Fruit fly (Drosophila melanogaster) whole organism, pupa: ENCODE measurements around the gene CG9184.

Experiments
- CG10348 ChIP-seq: fragments of 200-800 bp; sonication (Bioruptor generic); IDR thresholded peaks from 2 replicates; pipeline ENCODE4 v1.3.6; 2022; ENCODE audit warnings: missing biosample characterization, missing genetic modification characterization
- CG12605 ChIP-seq: fragments of 200-800 bp; sonication (Bioruptor generic); IDR thresholded peaks from 2 replicates; pipeline ENCODE4 v1.3.6; 2022; ENCODE audit warnings: missing biosample characterization, missing genetic modification characterization
- CG13204 ChIP-seq: fragments of 200-800 bp; sonication (Bioruptor generic); optimal IDR thresholded peaks from 2 replicates; lab custom pipeline; 2018; ENCODE audit warnings: missing biosample characterization, mild to moderate bottlenecking, missing genetic modification characterization, moderate library complexity
- CG14655 ChIP-seq: fragments of 200-800 bp; sonication (Bioruptor generic); optimal IDR thresholded peaks from 3 replicates; lab custom pipeline; 2017; ENCODE audit warnings: mild to moderate bottlenecking, missing biosample characterization, missing genetic modification reagents, missing genetic modification characterization
- CG15710 ChIP-seq: fragments of 200-800 bp; sonication (Bioruptor generic); optimal IDR thresholded peaks from 2 replicates; lab custom pipeline; 2018; ENCODE audit warnings: missing biosample characterization, mild to moderate bottlenecking, missing genetic modification characterization, moderate library complexity
- CG17806 ChIP-seq: fragments of 200-800 bp; sonication (Bioruptor generic); optimal IDR thresholded peaks from 2 replicates; lab custom pipeline; 2018; ENCODE audit warnings: missing biosample characterization, mild to moderate bottlenecking, missing genetic modification characterization, moderate library complexity
- CG32121 ChIP-seq: fragments of 200-800 bp; sonication (Bioruptor generic); IDR thresholded peaks from 2 replicates; pipeline ENCODE4 v1.3.6; 2022; ENCODE audit warnings: missing biosample characterization, missing genetic modification characterization
- CG34367 ChIP-seq: fragments of 200-800 bp; sonication (Bioruptor generic); optimal IDR thresholded peaks from 2 replicates; lab custom pipeline; 2018; ENCODE audit warnings: missing biosample characterization, mild to moderate bottlenecking, missing genetic modification characterization
- CG4496 ChIP-seq: fragments of 200-800 bp; sonication (Bioruptor generic); IDR thresholded peaks from 3 replicates; pipeline ENCODE4 v1.3.6; 2022; ENCODE audit warnings: missing biosample characterization, missing genetic modification characterization
- CG8159 ChIP-seq: fragments of 200-800 bp; sonication (Bioruptor generic); optimal IDR thresholded peaks from 3 replicates; lab custom pipeline; 2018; ENCODE audit warnings: missing biosample characterization, mild to moderate bottlenecking, missing genetic modification characterization, moderate library complexity
- CG8301 ChIP-seq: fragments of 200-800 bp; sonication (Bioruptor generic); optimal IDR thresholded peaks from 2 replicates; lab custom pipeline; 2018; ENCODE audit warnings: missing biosample characterization, mild to moderate bottlenecking, missing genetic modification characterization
- CG9948 ChIP-seq: fragments of 200-800 bp; sonication (Bioruptor generic); optimal IDR thresholded peaks from 2 replicates; lab custom pipeline; 2018; ENCODE audit warnings: missing biosample characterization, mild to moderate bottlenecking, missing genetic modification characterization, moderate library complexity
- D1 ChIP-seq: fragments of 200-800 bp; sonication (Bioruptor generic); optimal IDR thresholded peaks from 2 replicates; lab custom pipeline; 2018; ENCODE audit warnings: missing biosample characterization, mild to moderate bottlenecking, missing genetic modification characterization, moderate library complexity
- EcR ChIP-seq: fragments of 200-800 bp; sonication (Bioruptor generic); optimal IDR thresholded peaks from 3 replicates; lab custom pipeline; 2019; ENCODE audit warnings: missing biosample characterization, missing genetic modification characterization, mild to moderate bottlenecking, moderate library complexity, missing genetic modification reagents
- Ets98B ChIP-seq: fragments of 200-800 bp; sonication (Bioruptor generic); IDR thresholded peaks from 2 replicates; pipeline ENCODE4 v1.3.6; 2022; ENCODE audit warnings: missing biosample characterization, missing genetic modification characterization
- Pif1A ChIP-seq: fragments of 200-800 bp; sonication (Bioruptor generic); optimal IDR thresholded peaks from 3 replicates; lab custom pipeline; 2016; ENCODE audit warnings: missing biosample characterization, missing genetic modification characterization
- Pif1B ChIP-seq: fragments of 200-800 bp; sonication (Bioruptor generic); optimal IDR thresholded peaks from 3 replicates; lab custom pipeline; 2016; ENCODE audit warnings: missing biosample characterization, missing genetic modification characterization
- Snoo ChIP-seq: fragments of 200-800 bp; sonication (Bioruptor generic); optimal IDR thresholded peaks from 3 replicates; lab custom pipeline; 2017; ENCODE audit warnings: missing biosample characterization, mild to moderate bottlenecking, missing genetic modification characterization, inconsistent platforms
- fd96Ca ChIP-seq: fragments of 200-800 bp; sonication (Bioruptor generic); IDR thresholded peaks from 3 replicates; pipeline ENCODE4 v1.3.6; 2022; ENCODE audit warnings: missing biosample characterization, missing genetic modification characterization
- gl ChIP-seq: fragments of 200-800 bp; sonication (Bioruptor generic); optimal IDR thresholded peaks from 2 replicates; lab custom pipeline; 2018; ENCODE audit warnings: missing biosample characterization, mild to moderate bottlenecking, missing genetic modification characterization
- rn ChIP-seq: fragments of 200-800 bp; sonication (Bioruptor generic); IDR thresholded peaks from 2 replicates; pipeline ENCODE4 v1.3.6; 2022; ENCODE audit warnings: missing biosample characterization, missing genetic modification characterization

CG9184 gene

DNA sequence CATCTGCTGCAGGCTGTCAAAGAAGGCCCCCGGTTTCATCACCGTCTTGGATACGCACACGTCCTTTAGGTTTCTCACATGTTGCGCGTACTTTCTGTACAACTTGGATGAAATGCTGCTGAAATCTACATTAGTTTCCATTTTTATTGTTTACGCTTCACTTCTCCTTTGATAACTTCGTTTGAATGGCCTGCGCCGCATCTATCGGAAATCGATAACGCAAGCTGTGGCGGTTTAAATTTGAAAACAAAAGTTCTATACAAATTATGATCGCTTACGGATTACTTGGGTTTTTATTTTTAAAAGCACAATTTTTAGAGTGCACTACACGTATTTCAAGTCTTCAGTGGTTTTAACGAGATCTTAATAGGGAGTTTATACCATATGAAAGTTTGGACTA lies 10.4 kb upstream of the CG9184 start, which contains the start of gene msd5:
TSS of gene msd5 (minus strand) at position 174 of the 400 bp plus-strand sequence.
- TF ChIP-seq D1 (tag; lab: Kevin White, UChicago) (no peak), Pif1B (GFP tag; lab: Kevin White, UChicago) (no peak), CG32121 (GFP tag; lab: Robert Waterston, UW) (no peak), CG13204 (no peak), Ets98B (no peak), CG9948 (tag; lab: Kevin White, UChicago) (no peak), CG14655 (GFP tag; lab: Kevin White, UChicago) (no peak), CG12605 (GFP tag; lab: Robert Waterston, UW) (no peak), rn (GFP tag; lab: Robert Waterston, UW) (no peak), Snoo (no peak), fd96Ca (no peak)

DNA sequence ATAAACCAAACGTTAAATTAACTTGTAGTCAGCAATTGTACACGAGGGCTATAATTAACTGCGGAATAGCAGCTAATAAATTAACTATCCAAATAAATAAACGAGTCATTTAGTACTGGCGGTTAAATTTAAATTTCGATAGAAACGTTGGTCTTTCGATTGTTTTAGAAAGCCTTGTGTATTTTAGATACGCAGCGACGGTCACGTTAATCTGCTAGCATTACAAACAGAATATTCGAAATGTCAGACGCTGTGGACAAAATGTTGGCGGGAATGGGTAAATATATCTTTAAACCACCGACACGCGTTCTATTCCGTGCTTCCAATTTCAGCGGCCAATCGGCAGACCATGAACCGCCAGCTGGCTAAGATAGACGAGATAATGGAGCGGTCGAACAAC lies 8.9 kb upstream of the CG9184 start, which contains the start of gene msd1:
TSS of gene msd1 (plus strand) at position 203 of the 400 bp plus-strand sequence.
- no peak for TF ChIP-seq CG17806 (tag; lab: Kevin White, UChicago)
- no peak for TF ChIP-seq Pif1B (GFP tag; lab: Kevin White, UChicago)
- no peak for TF ChIP-seq D1 (tag; lab: Kevin White, UChicago)
- TF ChIP-seq CG34367 (tag; lab: Kevin White, UChicago) = no peak
- TF ChIP-seq CG12605 (GFP tag; lab: Robert Waterston, UW) = no peak
- TF ChIP-seq CG8159 (tag; lab: Kevin White, UChicago) = no peak
- TF ChIP-seq CG9948 (tag; lab: Kevin White, UChicago) = no peak
- no peak for TF ChIP-seq fd96Ca
- no peak for TF ChIP-seq CG32121 (GFP tag; lab: Robert Waterston, UW)
- TF ChIP-seq Pif1A (GFP tag; lab: Kevin White, UChicago) = no peak
- no peak for TF ChIP-seq CG15710 (tag; lab: Kevin White, UChicago)
- no peak for TF ChIP-seq rn (GFP tag; lab: Robert Waterston, UW)
- no peak for TF ChIP-seq CG8301 (tag; lab: Kevin White, UChicago)
- TF ChIP-seq EcR = no peak
- no peak for TF ChIP-seq Ets98B
- TF ChIP-seq CG10348 = no peak

DNA sequence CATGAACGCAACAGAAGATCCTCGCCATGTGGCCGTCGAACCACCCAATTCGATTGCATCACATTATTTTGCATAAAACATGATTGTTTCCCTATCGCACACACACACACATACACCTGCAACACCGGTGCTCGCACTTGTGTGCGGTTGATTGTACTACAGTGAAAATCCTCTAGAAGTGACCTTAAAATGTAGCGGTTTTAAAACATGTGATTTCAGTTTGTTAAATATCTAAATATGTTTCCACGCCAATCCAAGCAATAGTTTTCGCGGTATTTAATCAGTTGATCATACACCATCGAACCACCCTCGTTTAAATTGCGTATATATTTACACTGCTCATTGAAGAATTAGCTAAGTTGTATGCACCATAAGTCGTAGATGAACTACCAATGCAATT lies 7.8 kb upstream of the CG9184 start:
- no peak for TF ChIP-seq Pif1A (GFP tag; lab: Kevin White, UChicago)
- TF ChIP-seq Ets98B = peak; percentile 47; the same call in 1 of the 2 replicates

DNA sequence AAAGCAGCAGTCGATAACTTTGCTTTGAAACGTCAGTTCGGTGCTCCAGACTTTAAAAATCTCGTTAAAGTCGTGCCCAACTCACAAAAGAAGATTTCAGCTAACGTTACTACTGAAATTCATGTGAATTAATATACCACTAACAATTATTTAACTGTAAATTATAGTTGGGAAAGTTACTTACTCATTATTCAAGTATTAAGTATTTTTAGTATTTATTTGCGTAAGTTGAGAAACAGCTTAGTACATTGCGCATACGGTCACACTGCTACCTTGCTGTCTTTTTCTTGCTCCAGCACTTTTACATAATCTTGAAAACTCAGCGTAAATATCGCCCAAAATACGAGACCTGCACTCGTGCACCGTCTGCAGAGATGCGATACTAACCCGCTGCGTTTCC lies 7.1 kb upstream of the CG9184 start, which contains the start of gene ND-ACP:
TSS of gene ND-ACP (plus strand) at position 226 of the 400 bp plus-strand sequence.
- TF ChIP-seq Pif1B (GFP tag; lab: Kevin White, UChicago) (no peak), CG14655 (GFP tag; lab: Kevin White, UChicago) (no peak), CG10348 (no peak), CG13204 (no peak), CG15710 (tag; lab: Kevin White, UChicago) (no peak), CG8301 (tag; lab: Kevin White, UChicago) (no peak), CG34367 (tag; lab: Kevin White, UChicago) (no peak), CG9948 (tag; lab: Kevin White, UChicago) (no peak), EcR (no peak), CG8159 (tag; lab: Kevin White, UChicago) (no peak)

DNA sequence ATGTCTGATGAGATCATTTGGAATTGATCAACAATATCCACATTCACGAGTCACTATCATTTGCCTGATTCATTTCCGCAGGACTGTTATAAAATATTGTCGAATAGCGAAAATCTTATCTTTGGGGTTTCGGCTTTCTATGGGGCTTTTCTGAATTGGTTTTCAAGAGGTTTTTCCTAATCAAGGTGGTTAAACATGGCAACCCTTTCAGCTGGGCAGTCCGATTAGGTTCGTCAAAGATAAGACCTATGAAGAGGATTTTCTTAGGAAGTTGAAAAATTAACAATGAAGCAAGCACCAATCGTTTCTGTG lies 3.0 kb upstream of the CG9184 start:
- TF ChIP-seq Ets98B (no peak), fd96Ca (no peak), CG12605 (GFP tag; lab: Robert Waterston, UW) (no peak), Snoo (no peak), CG10348 (no peak), CG14655 (GFP tag; lab: Kevin White, UChicago) (no peak), CG4496 (GFP tag; lab: Robert Waterston, UW) (no peak), gl (tag; lab: Kevin White, UChicago) (no peak)
- TF ChIP-seq, all 21 proteins: peak for 0

DNA sequence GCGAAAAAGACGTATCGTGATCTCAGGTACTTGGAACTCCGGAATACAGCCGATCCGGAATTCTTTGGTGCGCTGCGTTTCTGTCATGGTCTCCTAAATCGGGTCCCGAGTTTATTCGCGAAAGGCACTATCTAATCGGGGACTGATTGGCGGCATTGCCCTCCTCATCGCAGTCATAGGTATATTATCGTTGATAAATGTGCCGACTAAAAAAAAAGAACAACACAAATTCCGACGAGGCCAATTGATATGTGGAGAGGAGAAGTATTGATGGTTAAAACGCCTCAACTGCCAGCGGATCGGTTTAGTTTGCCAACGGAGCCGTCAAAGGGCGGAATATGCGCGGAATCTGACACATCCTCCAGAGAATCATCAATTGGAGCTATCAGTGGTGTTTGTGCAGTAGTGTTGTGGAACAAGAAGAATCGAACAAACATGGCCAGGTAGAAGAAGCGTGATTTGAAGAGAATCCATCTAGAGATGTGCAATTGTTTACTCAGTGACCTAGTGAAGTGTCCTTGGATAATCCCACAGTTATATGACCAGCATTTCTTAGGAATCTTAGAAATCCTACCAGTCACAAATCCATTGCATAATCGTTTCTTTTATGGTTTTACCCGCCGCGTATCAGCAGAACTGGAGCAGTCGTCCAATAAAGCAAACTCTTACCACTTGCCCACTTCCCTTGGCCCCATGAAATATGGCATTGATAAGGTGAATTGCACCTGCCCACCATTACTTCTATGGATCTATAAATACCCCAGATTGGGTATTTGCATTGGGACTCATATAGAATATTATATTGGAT lies 2.4 kb upstream of the CG9184 start:
- TF ChIP-seq Snoo (no peak), gl (tag; lab: Kevin White, UChicago) (no peak), Pif1B (GFP tag; lab: Kevin White, UChicago) (no peak), CG14655 (GFP tag; lab: Kevin White, UChicago) (no peak), D1 (tag; lab: Kevin White, UChicago) (no peak), CG12605 (GFP tag; lab: Robert Waterston, UW) (no peak), fd96Ca (no peak), CG15710 (tag; lab: Kevin White, UChicago) (no peak), CG4496 (GFP tag; lab: Robert Waterston, UW) (no peak), CG9948 (tag; lab: Kevin White, UChicago) (no peak), CG32121 (GFP tag; lab: Robert Waterston, UW) (no peak), CG17806 (tag; lab: Kevin White, UChicago) (no peak), CG8301 (tag; lab: Kevin White, UChicago) (no peak), EcR (no peak), CG34367 (tag; lab: Kevin White, UChicago) (no peak), Ets98B (no peak), CG10348 (no peak), CG13204 (no peak)
